Worm (Caenorhabditis elegans) whole organism, L1 larva: ENCODE measurements around the gene W03A5.1.

Source experiments
- nhr-28 ChIP-seq: fragments of 150-350 bp; optimal IDR thresholded peaks from 2 replicates; lab custom pipeline; 2014; ENCODE audit warnings: missing biosample characterization, missing genetic modification characterization
- sox-4 ChIP-seq: sonication (generic microtip); optimal IDR thresholded peaks from 2 replicates; lab custom pipeline; 2016; ENCODE audit warnings: missing genetic modification characterization, missing compliant biosample characterization

ce11 chrIII:5395746-5396145 is 11.9 kb upstream of the W03A5.1 start:
- TF ChIP-seq sox-4 (tag; lab: Kevin White, UChicago) (no peak), nhr-28 (tag; lab: Kevin White, UChicago) (no peak)
